Worm (Caenorhabditis elegans) whole organism, L2 larva: ENCODE data around the gene ints-6.

ENCODE experiments used
- elt-1 ChIP-seq: fragments of 150-350 bp; optimal IDR thresholded peaks from 2 replicates; lab custom pipeline; 2014; ENCODE audit warnings: missing biosample characterization, missing genetic modification characterization
- mdl-1 ChIP-seq, 2 experiments: fragments of 150-350 bp in 1 of 2; sonication (generic microtip) in 1 of 2; optimal IDR thresholded peaks; 2 replicates each; lab custom pipeline; 2017; ENCODE audit warnings: missing biosample characterization in 2 of 2, missing genetic modification characterization in 2 of 2
- nhr-77 ChIP-seq: fragments of 150-350 bp; optimal IDR thresholded peaks from 2 replicates; lab custom pipeline; 2014; ENCODE audit warnings: missing biosample characterization, missing genetic modification characterization
- ztf-4 ChIP-seq: fragments of 150-350 bp; optimal IDR thresholded peaks from 2 replicates; lab custom pipeline; 2014; ENCODE audit warnings: missing biosample characterization, missing genetic modification characterization

ce11 chrIV:8724907-8725306 lies 33.4 kb downstream of the ints-6 start:
- TF ChIP-seq elt-1 (tag; lab: Kevin White, UChicago) (no peak), nhr-77 (tag; lab: Kevin White, UChicago) (no peak), ztf-4 (tag; lab: Kevin White, UChicago) (no peak), mdl-1 (tag; optimal IDR thresholded peaks at IDR 0.05; lab: Kevin White, UChicago) (no peak)
